Worm (Caenorhabditis elegans) whole organism, L1 larva: ENCODE data around the gene daf-42.
"Not testable (repeated sequence)": the region's sequence is repeated elsewhere in the genome, so short reads cannot be mapped to it uniquely, and the experiment has no call there.

ENCODE experiments used
- C16A3.4 ChIP-seq: fragments of 150-350 bp; optimal IDR thresholded peaks from 2 replicates; lab custom pipeline; 2014; ENCODE audit warnings: missing biosample characterization, missing genetic modification characterization
- C34B4.2 ChIP-seq: sonication (generic microtip); optimal IDR thresholded peaks from 2 replicates; lab custom pipeline; 2017; ENCODE audit warnings: mild to moderate bottlenecking, missing genetic modification characterization, missing compliant biosample characterization
- Y116A8C.19 ChIP-seq: sonication (generic microtip); optimal IDR thresholded peaks from 2 replicates; lab custom pipeline; 2016; ENCODE audit warnings: missing compliant biosample characterization, missing genetic modification characterization, borderline replicate concordance
- aly-2 ChIP-seq: fragments of 150-350 bp; optimal IDR thresholded peaks from 2 replicates; lab custom pipeline; 2014; ENCODE audit warnings: missing biosample characterization, missing genetic modification characterization
- ama-1 ChIP-seq: fragments of 150-350 bp; optimal IDR thresholded peaks from 2 replicates; lab custom pipeline; 2014
- ceh-63 ChIP-seq: fragments of 200-800 bp; sonication (Bioruptor generic); optimal IDR thresholded peaks from 2 replicates; lab custom pipeline; 2018; ENCODE audit warnings: mild to moderate bottlenecking, missing genetic modification characterization, missing compliant biosample characterization
- ceh-8 ChIP-seq: fragments of 200-800 bp; sonication (Bioruptor generic); optimal IDR thresholded peaks from 2 replicates; lab custom pipeline; 2018; ENCODE audit warnings: mild to moderate bottlenecking, missing genetic modification characterization, moderate library complexity, missing compliant biosample characterization
- ceh-82 ChIP-seq, 3 experiments: fragments of 150-350 bp in 1 of 3; sonication (generic microtip) in 2 of 3; optimal IDR thresholded peaks; 2 replicates each; lab custom pipeline; 2014 to 2017; ENCODE audit warnings: missing biosample characterization in 3 of 3, missing genetic modification characterization in 3 of 3
- ceh-90 ChIP-seq: sonication (generic microtip); optimal IDR thresholded peaks from 2 replicates; lab custom pipeline; 2016; ENCODE audit warnings: missing genetic modification characterization, missing compliant biosample characterization
- ces-1 ChIP-seq: fragments of 150-350 bp; optimal IDR thresholded peaks from 2 replicates; lab custom pipeline; 2014; ENCODE audit warnings: missing biosample characterization, missing genetic modification reagents, missing genetic modification characterization
- dpl-1 ChIP-seq, 3 experiments: fragments of 150-350 bp in 2 of 3; sonication (generic microtip) in 1 of 3; optimal IDR thresholded peaks; 2 replicates each; lab custom pipeline; 2014 to 2017; ENCODE audit warnings: missing biosample characterization in 3 of 3, missing genetic modification characterization in 3 of 3, missing genetic modification reagents in 3 of 3
- efl-1 ChIP-seq, 4 experiments: fragments of 150-350 bp; optimal IDR thresholded peaks in 3 of 4; peaks in 1 of 4; 1 replicate in 1 of 4; 2 replicates in 3 of 4; lab custom pipeline; 2014; ENCODE audit warnings: missing biosample characterization in 2 of 4, missing genetic modification characterization in 2 of 4, missing genetic modification reagents in 2 of 4
- elt-3 ChIP-seq, 6 experiments: fragments of 150-350 bp in 1 of 6; sonication (generic microtip); optimal IDR thresholded peaks; 2 replicates each; lab custom pipeline; 2017 to 2018; ENCODE audit warnings: missing biosample characterization in 6 of 6, missing genetic modification characterization in 6 of 6, inconsistent platforms in 1 of 6
- ets-5 ChIP-seq: fragments of 200-800 bp; sonication (Bioruptor generic); IDR thresholded peaks from 2 replicates; pipeline ENCODE4 v1.3.6; 2022; ENCODE audit warnings: missing genetic modification characterization, missing compliant biosample characterization
- fos-1 ChIP-seq: fragments of 150-350 bp; optimal IDR thresholded peaks from 2 replicates; lab custom pipeline; 2014; ENCODE audit warnings: missing biosample characterization, missing genetic modification characterization
- hlh-17 ChIP-seq: fragments of 200-800 bp; sonication (Bioruptor generic); optimal IDR thresholded peaks from 2 replicates; lab custom pipeline; 2018; ENCODE audit warnings: missing genetic modification characterization, mild to moderate bottlenecking, missing compliant biosample characterization, moderate library complexity, borderline replicate concordance
- hlh-4 ChIP-seq: sonication (generic microtip); optimal IDR thresholded peaks from 2 replicates; lab custom pipeline; 2016; ENCODE audit warnings: mild to moderate bottlenecking, missing genetic modification characterization, missing compliant biosample characterization
- isw-1 ChIP-seq: fragments of 200-800 bp; sonication (Bioruptor generic); IDR thresholded peaks from 2 replicates; pipeline ENCODE4 v1.3.6; 2022; ENCODE audit warnings: missing genetic modification characterization, missing compliant biosample characterization
- jun-1 ChIP-seq: fragments of 150-350 bp; optimal IDR thresholded peaks from 2 replicates; lab custom pipeline; 2014; ENCODE audit warnings: missing biosample characterization, missing genetic modification reagents, missing genetic modification characterization
- lin-14 ChIP-seq: fragments of 200-800 bp; sonication (Bioruptor generic); optimal IDR thresholded peaks from 2 replicates; lab custom pipeline; 2018; ENCODE audit warnings: mild to moderate bottlenecking, missing genetic modification characterization, moderate library complexity, missing compliant biosample characterization
- lin-35 ChIP-seq, 2 experiments: fragments of 150-350 bp; optimal IDR thresholded peaks; 2 replicates each; lab custom pipeline; 2014; ENCODE audit warnings: missing biosample characterization in 2 of 2, missing genetic modification characterization in 2 of 2, missing genetic modification reagents in 2 of 2
- lin-39 ChIP-seq: fragments of 150-350 bp; optimal IDR thresholded peaks from 2 replicates; lab custom pipeline; 2014; ENCODE audit warnings: missing biosample characterization, missing genetic modification reagents, missing genetic modification characterization
- lir-3 ChIP-seq: sonication (generic microtip); optimal IDR thresholded peaks from 2 replicates; lab custom pipeline; 2016; ENCODE audit warnings: mild to moderate bottlenecking, missing genetic modification characterization, moderate library complexity, missing compliant biosample characterization; ENCODE audit not compliant: poor library complexity
- mdl-1 ChIP-seq, 2 experiments: fragments of 150-350 bp; optimal IDR thresholded peaks; 2 replicates each; lab custom pipeline; 2014 to 2017; ENCODE audit warnings: missing biosample characterization in 2 of 2, missing genetic modification characterization in 2 of 2, inconsistent platforms in 1 of 2
- nhr-19 ChIP-seq: fragments of 200-800 bp; sonication (Bioruptor generic); conservative IDR thresholded peaks from 2 replicates; pipeline ENCODE4 v1.3.6; 2022; ENCODE audit warnings: missing genetic modification characterization, missing compliant biosample characterization
- nhr-237 ChIP-seq: fragments of 150-350 bp; optimal IDR thresholded peaks from 2 replicates; lab custom pipeline; 2014; ENCODE audit warnings: missing biosample characterization, missing genetic modification characterization
- nhr-47 ChIP-seq: sonication (generic microtip); optimal IDR thresholded peaks from 2 replicates; lab custom pipeline; 2016; ENCODE audit warnings: mild to moderate bottlenecking, missing genetic modification characterization, moderate library complexity, missing compliant biosample characterization
- nhr-77 ChIP-seq: fragments of 150-350 bp; optimal IDR thresholded peaks from 2 replicates; lab custom pipeline; 2014; ENCODE audit warnings: missing biosample characterization, missing genetic modification characterization
- nhr-85 ChIP-seq: sonication (generic microtip); peaks from one replicate; lab custom pipeline; 2016; ENCODE audit warnings: missing genetic modification characterization, inconsistent platforms, missing compliant biosample characterization
- nhr-90 ChIP-seq: sonication (generic microtip); optimal IDR thresholded peaks from 2 replicates; lab custom pipeline; 2016; ENCODE audit warnings: mild to moderate bottlenecking, missing genetic modification characterization, missing compliant biosample characterization; ENCODE audit not compliant: poor library complexity
- pag-3 ChIP-seq: sonication (generic microtip); optimal IDR thresholded peaks from 2 replicates; lab custom pipeline; 2017; ENCODE audit warnings: missing genetic modification characterization, mild to moderate bottlenecking, missing compliant biosample characterization, antibody characterized with exemption, borderline replicate concordance; ENCODE audit not compliant: insufficient read depth
- pax-3 ChIP-seq: fragments of 200-800 bp; sonication (Bioruptor generic); optimal IDR thresholded peaks from 2 replicates; lab custom pipeline; 2018; ENCODE audit warnings: mild to moderate bottlenecking, missing genetic modification characterization, moderate library complexity, missing compliant biosample characterization
- rnt-1 ChIP-seq: sonication (generic microtip); optimal IDR thresholded peaks from 2 replicates; lab custom pipeline; 2016; ENCODE audit warnings: mild to moderate bottlenecking, missing genetic modification characterization, moderate library complexity, missing compliant biosample characterization
- skn-1 ChIP-seq: fragments of 150-350 bp; optimal IDR thresholded peaks from 2 replicates; lab custom pipeline; 2014; ENCODE audit warnings: missing biosample characterization, missing genetic modification characterization
- swsn-7 ChIP-seq: sonication (generic microtip); optimal IDR thresholded peaks from 2 replicates; lab custom pipeline; 2016; ENCODE audit warnings: missing genetic modification characterization, missing compliant biosample characterization
- unc-30 ChIP-seq: sonication (generic microtip); optimal IDR thresholded peaks from 2 replicates; lab custom pipeline; 2017; ENCODE audit warnings: missing biosample characterization, missing genetic modification characterization
- unc-98 ChIP-seq: fragments of 200-800 bp; sonication (Bioruptor generic); IDR thresholded peaks from 2 replicates; pipeline ENCODE4 v1.3.6; 2022; ENCODE audit warnings: missing genetic modification characterization, missing compliant biosample characterization
- zag-1 ChIP-seq: fragments of 150-350 bp; optimal IDR thresholded peaks from 2 replicates; lab custom pipeline; 2014; ENCODE audit warnings: missing biosample characterization, missing genetic modification characterization
- zip-4 ChIP-seq: fragments of 200-800 bp; sonication (Bioruptor generic); optimal IDR thresholded peaks from 2 replicates; lab custom pipeline; 2018; ENCODE audit warnings: mild to moderate bottlenecking, missing genetic modification characterization, moderate library complexity, missing compliant biosample characterization

The daf-42 gene

DNA sequence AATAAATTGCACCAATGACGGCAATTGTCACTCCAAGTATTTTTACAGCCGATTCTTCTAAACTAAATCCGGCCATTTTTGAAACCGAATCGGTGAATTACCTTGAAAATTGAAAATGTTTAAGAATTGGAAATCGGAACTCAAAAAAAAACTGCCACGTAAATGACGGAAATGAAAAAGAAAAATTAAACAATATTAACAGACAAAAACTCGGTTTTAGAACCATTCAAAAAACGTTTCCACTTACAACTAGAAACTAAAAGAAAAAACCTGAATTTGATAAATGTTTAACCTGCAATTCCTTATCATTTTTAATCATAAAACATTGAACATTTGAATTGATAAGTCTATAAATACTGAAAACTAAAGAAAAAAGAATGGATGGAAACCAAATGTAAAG, 18.4 kb upstream of the daf-42 start, which contains the start of gene Y40C5A.4:
TSS of gene Y40C5A.4 (minus strand) at position 101 of the 400 bp plus-strand sequence.
- TF ChIP-seq ces-1 (GFP tag; lab: Kevin White, UChicago); pax-3 (tag; lab: Kevin White, UChicago); ceh-82 (tag; optimal IDR thresholded peaks at IDR 0.05; lab: Kevin White, UChicago): not testable (repeated sequence)

ce11 chrIV:7344020-7344419, 2.6 kb downstream of the daf-42 start:
- TF ChIP-seq lin-35 (GFP tag; optimal IDR thresholded peaks at IDR 0.05; lab: Kevin White, UChicago) (peak; percentile 15 to 66), C16A3.4 (tag; lab: Kevin White, UChicago) (peak; percentile 6), lin-14 (GFP tag; lab: Kevin White, UChicago) (peak; percentile 16), rnt-1 (tag; lab: Kevin White, UChicago) (peak; percentile 75), nhr-90 (tag; lab: Kevin White, UChicago) (peak; percentile 51), mdl-1 (tag; optimal IDR thresholded peaks at IDR 0.05; lab: Kevin White, UChicago) (peak in 1 of 2 experiments; percentile 25), lin-39 (no peak), elt-3 (tag; optimal IDR thresholded peaks at IDR 0.05; lab: Kevin White, UChicago) (peak in 2 of 6 experiments; percentile 18 to 29), jun-1 (tag; lab: Kevin White, UChicago) (no peak), pax-3 (tag; lab: Kevin White, UChicago) (no peak), nhr-19 (GFP tag; lab: Robert Waterston, UW) (peak; percentile 57), unc-30 (tag; lab: Kevin White, UChicago) (no peak), swsn-7 (tag; lab: Kevin White, UChicago) (peak; percentile 12), skn-1 (tag; lab: Kevin White, UChicago) (peak; percentile 4), efl-1 (optimal IDR thresholded peaks at IDR 0.05; lab: Kevin White, UChicago) (peak in 1 of 2 experiments; percentile 29), efl-1 (GFP tag; optimal IDR thresholded peaks at IDR 0.05 in 1 of 2; lab: Kevin White, UChicago) (peak in 1 of 2 experiments; percentile 90), dpl-1 (GFP tag; optimal IDR thresholded peaks at IDR 0.05; lab: Kevin White, UChicago) (peak in 1 of 3 experiments; percentile 2), nhr-85 (tag; lab: Kevin White, UChicago) (peak; percentile 48), nhr-77 (peak; percentile 0)

- TF ChIP-seq ceh-63 (GFP tag; lab: Kevin White, UChicago) (no peak), efl-1 (optimal IDR thresholded peaks at IDR 0.05; lab: Kevin White, UChicago) (no peak), efl-1 (GFP tag; optimal IDR thresholded peaks at IDR 0.05 in 1 of 2; lab: Kevin White, UChicago) (peak in 1 of 2 experiments; percentile 57)
Observed at ce11 chrIV:7342144-7342543, 4.5 kb downstream of the daf-42 start.

DNA sequence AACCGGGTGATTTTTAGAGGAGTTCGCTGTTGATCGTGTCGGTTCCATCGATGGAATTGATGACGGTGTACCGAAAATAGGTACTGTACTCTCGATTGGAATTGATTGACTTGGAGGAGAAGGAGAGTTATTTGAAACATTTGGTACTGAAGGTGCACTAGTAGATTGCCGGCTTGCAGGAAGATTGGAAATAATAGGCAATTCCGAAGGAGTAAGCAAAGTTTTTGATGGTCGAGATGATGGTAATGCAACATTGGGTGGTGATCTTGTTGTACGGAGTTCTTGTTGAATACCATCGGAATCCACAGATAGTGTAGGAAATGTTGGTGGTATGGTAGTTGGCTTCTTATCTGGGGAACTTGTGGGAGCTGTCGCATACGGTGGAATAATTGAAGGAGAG, 7.6 kb downstream of the daf-42 start:
- TF ChIP-seq aly-2 (tag; lab: Kevin White, UChicago): no peak
- TF ChIP-seq Y116A8C.19: no peak
- no peak for TF ChIP-seq pag-3 (tag; lab: Kevin White, UChicago)
- TF ChIP-seq dpl-1 (GFP tag; optimal IDR thresholded peaks at IDR 0.05; lab: Kevin White, UChicago): no peak
- no peak for TF ChIP-seq fos-1
- TF ChIP-seq ceh-90: no peak
- no peak for TF ChIP-seq nhr-237
- no peak for TF ChIP-seq lin-35 (GFP tag; optimal IDR thresholded peaks at IDR 0.05; lab: Kevin White, UChicago)
- TF ChIP-seq C34B4.2 (tag; lab: Kevin White, UChicago): no peak
- no peak for TF ChIP-seq hlh-4 (tag; lab: Kevin White, UChicago)
- no peak for TF ChIP-seq ama-1 (lab: Kevin White, UChicago)
- TF ChIP-seq isw-1 (GFP tag; lab: Robert Waterston, UW): no peak

DNA sequence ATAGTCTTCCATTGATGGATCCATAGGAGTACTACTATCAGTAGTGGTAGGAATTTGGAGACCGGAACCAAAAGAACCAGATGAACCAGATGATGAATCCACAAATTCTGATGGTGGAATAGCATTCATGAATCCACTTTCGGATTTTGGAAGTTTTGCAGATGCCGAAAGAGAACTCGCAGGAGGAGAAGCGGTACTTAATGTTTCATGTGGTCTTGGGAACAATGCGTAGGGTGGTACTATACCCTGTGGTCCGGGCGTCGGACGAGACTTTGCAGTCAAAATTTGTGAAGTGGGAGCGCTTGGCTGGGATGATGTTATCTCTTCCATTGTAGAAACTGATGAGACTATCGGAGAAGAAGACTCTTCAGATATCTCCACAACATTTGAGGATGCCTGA, 8.6 kb downstream of the daf-42 start:
- TF ChIP-seq elt-3 (tag; optimal IDR thresholded peaks at IDR 0.05; lab: Kevin White, UChicago): no peak
- TF ChIP-seq hlh-17 (GFP tag; lab: Kevin White, UChicago): no peak
- no peak for TF ChIP-seq lir-3 (tag; lab: Kevin White, UChicago)
- TF ChIP-seq zip-4: no peak
- no peak for TF ChIP-seq zag-1 (tag; lab: Kevin White, UChicago)
- no peak for TF ChIP-seq ceh-8 (GFP tag; lab: Kevin White, UChicago)
- no peak for TF ChIP-seq unc-98
- no peak for TF ChIP-seq nhr-47
- TF ChIP-seq ets-5 (GFP tag; lab: Robert Waterston, UW): no peak
- TF ChIP-seq C16A3.4 (tag; lab: Kevin White, UChicago): no peak
- TF ChIP-seq, all 84 proteins: peak for 0
